Fruit fly (Drosophila melanogaster) S2 (cell line): ENCODE measurements around the gene mld.

Source experiments
- CG8478 ChIP-seq: fragments of >200 bp; optimal IDR thresholded peaks from 2 replicates; lab custom pipeline; 2018
- CTCF ChIP-seq, 2 experiments: fragments of >200 bp; optimal IDR thresholded peaks; 2 replicates each; lab custom pipeline; 2018

DNA sequence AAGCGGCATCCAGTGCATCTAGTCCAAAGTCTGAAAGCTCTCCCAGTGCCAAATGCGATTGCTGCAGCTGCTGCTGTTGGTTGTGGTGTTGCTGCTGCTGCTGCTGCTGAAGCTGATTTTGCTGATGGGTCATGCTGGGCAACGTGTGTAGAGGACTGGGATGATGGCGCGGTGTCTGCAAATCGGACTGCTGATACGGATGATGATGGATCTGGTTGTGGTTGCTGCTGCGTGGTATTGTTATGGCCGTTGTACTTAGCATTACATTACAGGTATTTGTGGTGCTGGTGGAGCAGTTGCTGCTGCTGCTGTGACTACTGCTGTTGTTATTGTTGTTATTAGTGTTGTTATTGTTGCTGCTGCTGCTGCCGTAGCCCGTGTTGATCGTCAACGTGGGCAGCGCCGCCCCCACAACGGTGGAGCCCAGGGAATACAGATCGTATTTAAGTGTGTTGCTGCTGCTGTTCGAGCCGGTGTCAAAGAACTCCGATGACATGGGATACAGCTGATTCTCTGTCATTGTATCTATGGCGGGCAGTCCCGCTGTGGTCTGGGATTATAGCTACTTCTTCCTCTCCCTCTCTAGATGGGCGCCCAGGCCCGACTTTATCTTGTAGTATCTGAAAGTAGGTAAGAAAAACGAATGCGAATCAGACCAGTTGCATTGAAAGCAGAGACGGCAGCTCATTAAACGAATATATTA, 23.0 kb upstream of the mld start:
- TF ChIP-seq CG8478 (lab: Kevin White, UChicago) (no peak), CTCF (optimal IDR thresholded peaks at IDR 0.05; lab: Kevin White, UChicago) (no peak)
